Fruit fly (Drosophila melanogaster) whole organism, embryonic: Measurements from ENCODE around the gene CG10333.

Source experiments
- Aef1 ChIP-seq: fragments of 200-800 bp; sonication (Bioruptor generic); IDR thresholded peaks from 3 replicates; pipeline ENCODE4 v1.3.6; 2022; ENCODE audit warnings: missing biosample characterization, missing genetic modification characterization
- Bdp1 ChIP-seq: fragments of 200-800 bp; sonication (Bioruptor generic); optimal IDR thresholded peaks from 3 replicates; lab custom pipeline; 2016; ENCODE audit warnings: missing biosample characterization, missing genetic modification characterization
- BtbVII ChIP-seq: fragments of 200-800 bp; sonication (Bioruptor generic); optimal IDR thresholded peaks from 3 replicates; lab custom pipeline; 2017; ENCODE audit warnings: missing biosample characterization, mild to moderate bottlenecking, missing genetic modification characterization
- CG10267 ChIP-seq: fragments of 200-800 bp; sonication (Bioruptor generic); optimal IDR thresholded peaks from 2 replicates; lab custom pipeline; 2018; ENCODE audit warnings: missing biosample characterization, mild to moderate bottlenecking, missing genetic modification characterization, moderate library complexity
- CG10565 ChIP-seq: fragments of 200-800 bp; sonication (Bioruptor generic); optimal IDR thresholded peaks from 3 replicates; lab custom pipeline; 2016; ENCODE audit warnings: missing biosample characterization, mild to moderate bottlenecking, missing genetic modification characterization
- CG10979 ChIP-seq: fragments of 200-800 bp; sonication (Bioruptor generic); optimal IDR thresholded peaks from 2 replicates; lab custom pipeline; 2018; ENCODE audit warnings: missing biosample characterization, mild to moderate bottlenecking, missing genetic modification characterization, moderate library complexity
- CG14050 ChIP-seq: fragments of 200-800 bp; sonication (Bioruptor generic); IDR thresholded peaks from 3 replicates; pipeline ENCODE4 v1.3.6; 2022; ENCODE audit warnings: missing biosample characterization, missing genetic modification characterization
- CG15073 ChIP-seq: fragments of 200-800 bp; sonication (Bioruptor generic); optimal IDR thresholded peaks from 2 replicates; lab custom pipeline; 2016; ENCODE audit warnings: missing biosample characterization, missing genetic modification characterization
- CG15601 ChIP-seq: fragments of 200-800 bp; sonication (Bioruptor generic); optimal IDR thresholded peaks from 3 replicates; lab custom pipeline; 2019; ENCODE audit warnings: missing biosample characterization, mild to moderate bottlenecking, missing genetic modification characterization, moderate library complexity
- CG17328 ChIP-seq: fragments of 200-800 bp; sonication (Bioruptor generic); IDR thresholded peaks from 2 replicates; pipeline ENCODE4 v1.3.6; 2022; ENCODE audit warnings: missing biosample characterization, missing genetic modification characterization
- CG17359 ChIP-seq: fragments of 200-800 bp; sonication (Bioruptor generic); optimal IDR thresholded peaks from 3 replicates; lab custom pipeline; 2018; ENCODE audit warnings: missing biosample characterization, mild to moderate bottlenecking, missing genetic modification characterization, moderate library complexity
- CG2129 ChIP-seq: fragments of 200-800 bp; sonication (Bioruptor generic); IDR thresholded peaks from 2 replicates; pipeline ENCODE4 v1.3.6; 2022; ENCODE audit warnings: missing biosample characterization, missing genetic modification characterization; ENCODE audit not compliant: partially characterized antibody
- CG2875 ChIP-seq: fragments of 200-800 bp; sonication (Bioruptor generic); optimal IDR thresholded peaks from 2 replicates; lab custom pipeline; 2017; ENCODE audit warnings: missing biosample characterization, mild to moderate bottlenecking, missing genetic modification characterization, missing genetic modification reagents
- CG3065 ChIP-seq: fragments of 200-800 bp; sonication (Bioruptor generic); optimal IDR thresholded peaks from 2 replicates; lab custom pipeline; 2016; ENCODE audit warnings: missing biosample characterization, missing genetic modification characterization
- CG33213 ChIP-seq: fragments of 200-800 bp; sonication (Bioruptor generic); optimal IDR thresholded peaks from 3 replicates; lab custom pipeline; 2016; ENCODE audit warnings: missing biosample characterization, missing genetic modification characterization
- CG3407 ChIP-seq: fragments of 200-800 bp; sonication (Bioruptor generic); optimal IDR thresholded peaks from 2 replicates; lab custom pipeline; 2018; ENCODE audit warnings: missing biosample characterization, mild to moderate bottlenecking, missing genetic modification characterization
- CG43689 ChIP-seq: fragments of 200-800 bp; sonication (Bioruptor generic); IDR thresholded peaks from 2 replicates; pipeline ENCODE4 v1.3.6; 2022; ENCODE audit warnings: missing biosample characterization, missing genetic modification characterization
- CG4854 ChIP-seq: fragments of 200-800 bp; sonication (Bioruptor generic); optimal IDR thresholded peaks from 2 replicates; lab custom pipeline; 2016; ENCODE audit warnings: missing biosample characterization, missing genetic modification characterization, inconsistent platforms
- CG7745 ChIP-seq: fragments of 200-800 bp; sonication (Bioruptor generic); optimal IDR thresholded peaks from 2 replicates; lab custom pipeline; 2018; ENCODE audit warnings: missing biosample characterization, mild to moderate bottlenecking, missing genetic modification characterization, moderate library complexity
- CG8290 ChIP-seq, 3 experiments: fragments of 200-800 bp; sonication (Bioruptor generic); optimal IDR thresholded peaks; 2 replicates each; lab custom pipeline; 2016 to 2019; ENCODE audit warnings: missing biosample characterization in 3 of 3, missing genetic modification characterization in 3 of 3, mild to moderate bottlenecking in 2 of 3, moderate library complexity in 1 of 3
- CG8359 ChIP-seq: fragments of 200-800 bp; sonication (Bioruptor generic); optimal IDR thresholded peaks from 2 replicates; lab custom pipeline; 2017; ENCODE audit warnings: missing biosample characterization, mild to moderate bottlenecking, missing genetic modification characterization, borderline replicate concordance
- CG9609 ChIP-seq: fragments of 200-800 bp; sonication (Bioruptor generic); optimal IDR thresholded peaks from 3 replicates; lab custom pipeline; 2016; ENCODE audit warnings: missing biosample characterization, missing genetic modification characterization
- Dbx ChIP-seq: fragments of 200-800 bp; sonication (Bioruptor generic); IDR thresholded peaks from 3 replicates; pipeline ENCODE4 v1.3.6; 2022; ENCODE audit warnings: missing biosample characterization, missing genetic modification characterization
- Dek ChIP-seq: fragments of 200-800 bp; sonication (Bioruptor generic); optimal IDR thresholded peaks from 3 replicates; lab custom pipeline; 2019; ENCODE audit warnings: missing biosample characterization, mild to moderate bottlenecking, missing genetic modification characterization, moderate library complexity
- Fer2 ChIP-seq: fragments of 200-800 bp; sonication (Bioruptor generic); optimal IDR thresholded peaks from 2 replicates; lab custom pipeline; 2018; ENCODE audit warnings: missing biosample characterization, mild to moderate bottlenecking, missing genetic modification characterization, moderate library complexity
- Max ChIP-seq: fragments of 200-800 bp; sonication (Bioruptor generic); optimal IDR thresholded peaks from 2 replicates; lab custom pipeline; 2016; ENCODE audit warnings: missing biosample characterization, mild to moderate bottlenecking, missing genetic modification characterization
- Meics ChIP-seq: fragments of 200-800 bp; sonication (Bioruptor generic); optimal IDR thresholded peaks from 2 replicates; lab custom pipeline; 2017; ENCODE audit warnings: missing biosample characterization, mild to moderate bottlenecking, missing genetic modification characterization
- Ravus ChIP-seq: fragments of 200-800 bp; sonication (Bioruptor generic); IDR thresholded peaks from 2 replicates; pipeline ENCODE4 v1.3.6; 2022; ENCODE audit warnings: missing biosample characterization, missing genetic modification characterization
- Rx ChIP-seq: fragments of 200-800 bp; sonication (Bioruptor generic); IDR thresholded peaks from 2 replicates; pipeline ENCODE4 v1.3.6; 2022; ENCODE audit warnings: missing biosample characterization, missing genetic modification characterization
- Side ChIP-seq: fragments of 200-800 bp; sonication (Bioruptor generic); optimal IDR thresholded peaks from 2 replicates; lab custom pipeline; 2016; ENCODE audit warnings: missing biosample characterization, missing genetic modification characterization
- Sry-δ ChIP-seq: fragments of 200-800 bp; sonication (Bioruptor generic); optimal IDR thresholded peaks from 2 replicates; lab custom pipeline; 2016; ENCODE audit warnings: missing biosample characterization, missing genetic modification characterization
- Stat92E ChIP-seq, 3 experiments: fragments of >200 bp in 2 of 3; fragments of 200-800 bp in 1 of 3; sonication (Bioruptor generic) in 1 of 3; optimal IDR thresholded peaks; 2 replicates each; lab custom pipeline; 2017 to 2019; ENCODE audit warnings: missing biosample characterization in 3 of 3, missing genetic modification characterization in 3 of 3, mild to moderate bottlenecking in 1 of 3, moderate library complexity in 1 of 3
- chinmo ChIP-seq: fragments of 200-800 bp; sonication (Bioruptor generic); IDR thresholded peaks from 4 replicates; pipeline ENCODE4 v1.3.6; 2022; ENCODE audit warnings: missing biosample characterization, missing genetic modification characterization; ENCODE audit not compliant: partially characterized antibody
- crp ChIP-seq, 2 experiments: fragments of 200-800 bp; sonication (Bioruptor generic); optimal IDR thresholded peaks; 2 replicates in 1 of 2; 3 replicates in 1 of 2; lab custom pipeline; 2017; ENCODE audit warnings: missing biosample characterization in 2 of 2, missing genetic modification characterization in 2 of 2, mild to moderate bottlenecking in 1 of 2, moderate library complexity in 1 of 2
- cwo ChIP-seq: fragments of 200-800 bp; sonication (Bioruptor generic); optimal IDR thresholded peaks from 3 replicates; lab custom pipeline; 2017; ENCODE audit warnings: missing biosample characterization, missing genetic modification characterization, mild to moderate bottlenecking, moderate library complexity, missing genetic modification reagents
- danr ChIP-seq: fragments of 200-800 bp; sonication (Bioruptor generic); IDR thresholded peaks from 2 replicates; pipeline ENCODE4 v1.3.6; 2022; ENCODE audit warnings: missing biosample characterization, missing genetic modification characterization
- fd64A ChIP-seq: fragments of 200-800 bp; sonication (Bioruptor generic); optimal IDR thresholded peaks from 3 replicates; lab custom pipeline; 2018; ENCODE audit warnings: missing biosample characterization, mild to moderate bottlenecking, missing genetic modification characterization
- kah ChIP-seq: fragments of 200-800 bp; sonication (Bioruptor generic); optimal IDR thresholded peaks from 2 replicates; lab custom pipeline; 2018; ENCODE audit warnings: missing biosample characterization, mild to moderate bottlenecking, missing genetic modification characterization
- pfk ChIP-seq: fragments of 200-800 bp; sonication (Bioruptor generic); optimal IDR thresholded peaks from 2 replicates; lab custom pipeline; 2018; ENCODE audit warnings: missing biosample characterization, mild to moderate bottlenecking, missing genetic modification characterization, moderate library complexity
- schlank ChIP-seq: fragments of 200-800 bp; sonication (Bioruptor generic); optimal IDR thresholded peaks from 2 replicates; lab custom pipeline; 2018; ENCODE audit warnings: missing biosample characterization, mild to moderate bottlenecking, missing genetic modification characterization
- seq ChIP-seq: fragments of 200-800 bp; sonication (Bioruptor generic); IDR thresholded peaks from 2 replicates; pipeline ENCODE4 v1.3.6; 2022; ENCODE audit warnings: missing biosample characterization, missing genetic modification characterization
- slou ChIP-seq: fragments of 200-800 bp; sonication (Bioruptor generic); optimal IDR thresholded peaks from 3 replicates; lab custom pipeline; 2016; ENCODE audit warnings: missing biosample characterization, missing genetic modification characterization
- sr ChIP-seq: fragments of 200-800 bp; sonication (Bioruptor generic); IDR thresholded peaks from 3 replicates; pipeline ENCODE4 v1.3.6; 2022; ENCODE audit warnings: missing biosample characterization, missing genetic modification characterization
- ssp ChIP-seq: fragments of 200-800 bp; sonication (Bioruptor generic); IDR thresholded peaks from 2 replicates; pipeline ENCODE4 v1.3.6; 2022; ENCODE audit warnings: missing biosample characterization, missing genetic modification characterization
- stwl ChIP-seq: fragments of 200-800 bp; sonication (Bioruptor generic); optimal IDR thresholded peaks from 3 replicates; lab custom pipeline; 2018; ENCODE audit warnings: missing biosample characterization, mild to moderate bottlenecking, missing genetic modification characterization, moderate library complexity
- sug ChIP-seq: fragments of 200-800 bp; optimal IDR thresholded peaks from 2 replicates; lab custom pipeline; 2019; ENCODE audit warnings: missing biosample characterization, mild to moderate bottlenecking, missing genetic modification characterization, moderate library complexity
- tup ChIP-seq: fragments of 200-800 bp; sonication (Bioruptor generic); optimal IDR thresholded peaks from 2 replicates; lab custom pipeline; 2016; ENCODE audit warnings: missing biosample characterization, mild to moderate bottlenecking, missing genetic modification characterization, moderate library complexity
- wor ChIP-seq: fragments of 200-800 bp; sonication (Bioruptor generic); IDR thresholded peaks from 2 replicates; pipeline ENCODE4 v1.3.6; 2022; ENCODE audit warnings: missing biosample characterization, missing genetic modification characterization
- yki ChIP-seq: fragments of >200 bp; optimal IDR thresholded peaks from 3 replicates; lab custom pipeline; 2018

Gene CG10333

dm6 chr2L:18557965-18558537 is 48.6 kb upstream of the CG10333 start (continued):
- TF ChIP-seq CG3407 (GFP tag; lab: Kevin White, UChicago) (peak; percentile 50), kah (GFP tag; lab: Kevin White, UChicago) (peak; percentile 3), CG2129 (GFP tag; lab: Robert Waterston, UW) (no peak), fd64A (GFP tag; lab: Kevin White, UChicago) (no peak), Aef1 (GFP tag; lab: Robert Waterston, UW) (peak; percentile 85), Rx (GFP tag; lab: Robert Waterston, UW) (no peak), CG8359 (no peak), CG2875 (GFP tag; lab: Kevin White, UChicago) (peak; percentile 28), CG10565 (no peak), CG10267 (tag; lab: Kevin White, UChicago) (peak; percentile 61), CG3065 (GFP tag; lab: Kevin White, UChicago) (no peak), seq (peak; percentile 79), CG7745 (no peak), BtbVII (GFP tag; lab: Kevin White, UChicago) (peak; percentile 76), CG4854 (GFP tag; lab: Kevin White, UChicago) (peak; percentile 34), Sry-δ (no peak), crp (GFP tag; optimal IDR thresholded peaks at IDR 0.05; lab: Kevin White, UChicago) (peak in 1 of 2 experiments; percentile 9), ssp (GFP tag; lab: Robert Waterston, UW) (peak; percentile 45; the same call in 1 of the 2 replicates), CG15073 (GFP tag; lab: Kevin White, UChicago) (no peak), wor (peak; percentile 66), slou (GFP tag; lab: Kevin White, UChicago) (peak; percentile 42), Meics (GFP tag; lab: Kevin White, UChicago) (peak; percentile 81), CG17328 (GFP tag; lab: Robert Waterston, UW) (peak; percentile 82), CG14050 (GFP tag; lab: Robert Waterston, UW) (peak; percentile 76), CG17359 (tag; lab: Kevin White, UChicago) (peak; percentile 83), danr (GFP tag; lab: Robert Waterston, UW) (peak; percentile 61), Bdp1 (no peak), cwo (GFP tag; lab: Kevin White, UChicago) (peak; percentile 82), sr (GFP tag; lab: Robert Waterston, UW) (peak; percentile 68), Stat92E (GFP tag; optimal IDR thresholded peaks at IDR 0.05; lab: Kevin White, UChicago) (no peak), tup (GFP tag; lab: Kevin White, UChicago) (peak; percentile 44), CG33213 (GFP tag; lab: Kevin White, UChicago) (no peak), sug (tag; lab: Kevin White, UChicago) (peak; percentile 28), Dek (tag; lab: Kevin White, UChicago) (peak; percentile 70), CG15601 (peak; percentile 28), CG10979 (peak; percentile 72), Dbx (GFP tag; lab: Robert Waterston, UW) (peak; percentile 92), pfk (GFP tag; lab: Kevin White, UChicago) (no peak), CG43689 (GFP tag; lab: Robert Waterston, UW) (peak; percentile 46; the same call in 1 of the 2 replicates), Max (GFP tag; lab: Kevin White, UChicago) (peak; percentile 53), Ravus (peak; percentile 68), Fer2 (tag; lab: Kevin White, UChicago) (no peak), CG9609 (GFP tag; lab: Kevin White, UChicago) (no peak), stwl (tag; lab: Kevin White, UChicago) (no peak), chinmo (GFP tag; lab: Robert Waterston, UW) (0 out of 4 replicates have a peak, but pooled peaks have one; percentile 36), yki (lab: Kevin White, UChicago) (no peak), CG8290 (GFP tag; optimal IDR thresholded peaks at IDR 0.05; lab: Kevin White, UChicago) (peak; percentile 6), CG8290 (tag; optimal IDR thresholded peaks at IDR 0.05; lab: Kevin White, UChicago) (peak in 1 of 2 experiments; percentile 8), Side (GFP tag; lab: Kevin White, UChicago) (no peak), schlank (tag; lab: Kevin White, UChicago) (peak; percentile 38)
